Worm (Caenorhabditis elegans) whole organism, late embryonic: ENCODE results near the gene atg-3.

Experiments used
- C08G9.2 ChIP-seq: sonication (generic microtip); optimal IDR thresholded peaks from 2 replicates; lab custom pipeline; 2016; ENCODE audit warnings: mild to moderate bottlenecking, missing genetic modification characterization, moderate library complexity, missing compliant biosample characterization
- ahr-1 ChIP-seq: sonication (generic microtip); optimal IDR thresholded peaks from 2 replicates; lab custom pipeline; 2016; ENCODE audit warnings: missing genetic modification characterization, missing compliant biosample characterization
- ama-1 ChIP-seq: fragments of 150-350 bp; optimal IDR thresholded peaks from 2 replicates; lab custom pipeline; 2014
- ceh-19 ChIP-seq: fragments of 200-800 bp; sonication (Bioruptor generic); optimal IDR thresholded peaks from 2 replicates; lab custom pipeline; 2018; ENCODE audit warnings: mild to moderate bottlenecking, missing genetic modification characterization, missing compliant biosample characterization
- ceh-2 ChIP-seq: sonication (generic microtip); optimal IDR thresholded peaks from 2 replicates; lab custom pipeline; 2016; ENCODE audit warnings: missing genotype, missing genetic modification characterization, missing compliant biosample characterization
- ceh-22 ChIP-seq: sonication (generic microtip); optimal IDR thresholded peaks from 2 replicates; lab custom pipeline; 2017; ENCODE audit warnings: missing biosample characterization, missing genetic modification characterization
- ceh-30 ChIP-seq: fragments of 150-350 bp; optimal IDR thresholded peaks from 2 replicates; lab custom pipeline; 2014; ENCODE audit warnings: missing biosample characterization, missing genetic modification characterization
- ceh-31 ChIP-seq: sonication (generic microtip); optimal IDR thresholded peaks from 2 replicates; lab custom pipeline; 2016; ENCODE audit warnings: missing genetic modification characterization, missing compliant biosample characterization
- ceh-45 ChIP-seq: fragments of 200-800 bp; sonication (Bioruptor generic); IDR thresholded peaks from 2 replicates; pipeline ENCODE4 v1.3.6; 2022; ENCODE audit warnings: missing genetic modification reagents, missing genetic modification characterization, missing compliant biosample characterization
- ceh-48 ChIP-seq: sonication (generic microtip); optimal IDR thresholded peaks from 2 replicates; lab custom pipeline; 2016; ENCODE audit warnings: missing genetic modification characterization, inconsistent platforms, missing compliant biosample characterization
- ceh-6 ChIP-seq: fragments of 200-800 bp; sonication (Bioruptor generic); optimal IDR thresholded peaks from 2 replicates; lab custom pipeline; 2018; ENCODE audit warnings: mild to moderate bottlenecking, missing genetic modification characterization, missing compliant biosample characterization
- dmd-4 ChIP-seq: sonication (generic microtip); optimal IDR thresholded peaks from 2 replicates; lab custom pipeline; 2016; ENCODE audit warnings: borderline replicate concordance, missing genetic modification characterization, missing compliant biosample characterization
- dve-1 ChIP-seq: sonication (generic microtip); optimal IDR thresholded peaks from 2 replicates; lab custom pipeline; 2017; ENCODE audit warnings: antibody characterized with exemption, mild to moderate bottlenecking, missing genetic modification characterization, missing compliant biosample characterization
- elt-2 ChIP-seq: sonication (generic microtip); optimal IDR thresholded peaks from 2 replicates; lab custom pipeline; 2016; ENCODE audit warnings: missing genetic modification reagents, missing genetic modification characterization, missing compliant biosample characterization
- ets-4 ChIP-seq: sonication (generic microtip); optimal IDR thresholded peaks from 2 replicates; lab custom pipeline; 2016; ENCODE audit warnings: missing genetic modification characterization, missing compliant biosample characterization
- eyg-1 ChIP-seq: sonication (generic microtip); optimal IDR thresholded peaks from 2 replicates; lab custom pipeline; 2016; ENCODE audit warnings: missing genotype, missing genetic modification characterization, missing compliant biosample characterization
- fax-1 ChIP-seq: sonication (generic microtip); optimal IDR thresholded peaks from 2 replicates; lab custom pipeline; 2016; ENCODE audit warnings: missing genotype, missing genetic modification characterization, missing compliant biosample characterization
- fkh-10 ChIP-seq: fragments of 150-350 bp; optimal IDR thresholded peaks from 2 replicates; lab custom pipeline; 2014; ENCODE audit warnings: missing biosample characterization, missing genetic modification reagents, missing genetic modification characterization
- fkh-6 ChIP-seq: sonication (generic microtip); optimal IDR thresholded peaks from 2 replicates; lab custom pipeline; 2016; ENCODE audit warnings: missing genetic modification characterization, missing compliant biosample characterization
- hlh-13 ChIP-seq: fragments of 200-800 bp; sonication (Bioruptor generic); optimal IDR thresholded peaks from 2 replicates; lab custom pipeline; 2018; ENCODE audit warnings: mild to moderate bottlenecking, missing genetic modification characterization, missing compliant biosample characterization
- hlh-8 ChIP-seq: sonication (generic microtip); optimal IDR thresholded peaks from 2 replicates; lab custom pipeline; 2016; ENCODE audit warnings: missing genotype, missing genetic modification characterization, missing compliant biosample characterization
- lin-11 ChIP-seq: fragments of 200-800 bp; sonication (Bioruptor generic); optimal IDR thresholded peaks from 2 replicates; lab custom pipeline; 2018; ENCODE audit warnings: mild to moderate bottlenecking, missing genetic modification characterization, missing compliant biosample characterization
- mec-3 ChIP-seq: sonication (generic microtip); optimal IDR thresholded peaks from 2 replicates; lab custom pipeline; 2016; ENCODE audit warnings: borderline replicate concordance, missing genetic modification characterization, missing compliant biosample characterization
- nhr-11 ChIP-seq: fragments of 150-350 bp; optimal IDR thresholded peaks from 2 replicates; lab custom pipeline; 2014; ENCODE audit warnings: missing biosample characterization, missing genetic modification characterization
- npax-4 ChIP-seq: sonication (generic microtip); optimal IDR thresholded peaks from 2 replicates; lab custom pipeline; 2016; ENCODE audit warnings: missing genetic modification characterization, missing compliant biosample characterization
- pag-3 ChIP-seq: sonication (generic microtip); optimal IDR thresholded peaks from 2 replicates; lab custom pipeline; 2016; ENCODE audit warnings: missing compliant biosample characterization, missing genetic modification characterization, borderline replicate concordance
- pat-9 ChIP-seq: fragments of 200-800 bp; sonication (Bioruptor generic); optimal IDR thresholded peaks from 2 replicates; lab custom pipeline; 2018; ENCODE audit warnings: mild to moderate bottlenecking, missing genetic modification characterization, moderate library complexity, missing compliant biosample characterization
- pqm-1 ChIP-seq: sonication (generic microtip); optimal IDR thresholded peaks from 2 replicates; lab custom pipeline; 2016; ENCODE audit warnings: missing genetic modification characterization, missing compliant biosample characterization
- pros-1 ChIP-seq: fragments of 150-350 bp; optimal IDR thresholded peaks from 2 replicates; lab custom pipeline; 2014; ENCODE audit warnings: missing biosample characterization, missing genetic modification reagents, missing genetic modification characterization
- ref-2 ChIP-seq: sonication (generic microtip); optimal IDR thresholded peaks from 2 replicates; lab custom pipeline; 2016; ENCODE audit warnings: missing genetic modification characterization, missing compliant biosample characterization
- sdc-2 ChIP-seq: sonication (generic microtip); optimal IDR thresholded peaks from 2 replicates; lab custom pipeline; 2016; ENCODE audit warnings: missing genotype, missing genetic modification characterization, missing compliant biosample characterization
- tbx-7 ChIP-seq: sonication (generic microtip); optimal IDR thresholded peaks from 2 replicates; lab custom pipeline; 2016; ENCODE audit warnings: missing genotype, missing genetic modification characterization, missing compliant biosample characterization
- ttx-3 ChIP-seq: sonication (generic microtip); optimal IDR thresholded peaks from 2 replicates; lab custom pipeline; 2016; ENCODE audit warnings: missing genetic modification reagents, missing genetic modification characterization, missing compliant biosample characterization
- unc-3 ChIP-seq, 2 experiments: fragments of 200-800 bp in 1 of 2; sonication (Bioruptor generic) in 1 of 2; sonication (generic microtip) in 1 of 2; conservative IDR thresholded peaks in 1 of 2; optimal IDR thresholded peaks in 1 of 2; 2 replicates each; pipeline versions ENCODE4 v1.3.6 to Lab custom; 2016 to 2022; ENCODE audit warnings: missing compliant biosample characterization in 2 of 2, missing genetic modification characterization in 2 of 2, missing genetic modification reagents in 1 of 2
- unc-42 ChIP-seq: sonication (generic microtip); optimal IDR thresholded peaks from 2 replicates; lab custom pipeline; 2016; ENCODE audit warnings: missing genotype, missing genetic modification characterization, missing compliant biosample characterization
- unc-55 ChIP-seq: sonication (generic microtip); optimal IDR thresholded peaks from 2 replicates; lab custom pipeline; 2017; ENCODE audit warnings: missing biosample characterization, missing genetic modification reagents, missing genetic modification characterization
- ztf-16 ChIP-seq: sonication (generic microtip); optimal IDR thresholded peaks from 2 replicates; lab custom pipeline; 2017; ENCODE audit warnings: missing genetic modification characterization, missing compliant biosample characterization

atg-3 gene

ce11 chrIV:972811-973428 lies 37.4 kb upstream of the atg-3 start:
- TF ChIP-seq ceh-48 (peak; percentile 55), ttx-3 (tag; lab: Kevin White, UChicago) (no peak)

- no peak for TF ChIP-seq hlh-13 (GFP tag; lab: Kevin White, UChicago)
- TF ChIP-seq elt-2 (tag; lab: Kevin White, UChicago): peak; percentile 88
- no peak for TF ChIP-seq unc-42
- no peak for TF ChIP-seq fkh-10
- TF ChIP-seq eyg-1 (tag; lab: Kevin White, UChicago): no peak
- TF ChIP-seq ets-4 (tag; lab: Kevin White, UChicago): no peak
- TF ChIP-seq unc-3 (GFP tag; conservative IDR thresholded peaks at IDR 0.05; lab: Robert Waterston, UW): no peak
- no peak for TF ChIP-seq unc-3 (tag; optimal IDR thresholded peaks at IDR 0.05; lab: Kevin White, UChicago)
- TF ChIP-seq hlh-8 (tag; lab: Kevin White, UChicago): no peak
These were observed 33.9 kb upstream of the atg-3 start for ce11 chrIV:976372-976771.

ce11 chrIV:977793-978192 lies 32.5 kb upstream of the atg-3 start:
- TF ChIP-seq ceh-48: peak; percentile 60
- TF ChIP-seq, all 69 proteins: peak for 1; not testable (repeated sequence) for 68

ce11 chrIV:978309-978708 lies 32.0 kb upstream of the atg-3 start:
- TF ChIP-seq ceh-48: peak; percentile 79
- TF ChIP-seq, all 69 proteins: peak for 1; not testable (repeated sequence) for 68

ce11 chrIV:983558-983957 lies 26.8 kb upstream of the atg-3 start:
- TF ChIP-seq ceh-30 (tag; lab: Kevin White, UChicago) (no peak), ceh-22 (tag; lab: Kevin White, UChicago) (no peak), ceh-48 (peak; percentile 91)

ce11 chrIV:990352-990751 lies 20.0 kb upstream of the atg-3 start, which contains the start of gene egrh-2:
egrh-2 (minus strand) TSS chrIV:990452.
- TF ChIP-seq ceh-19 (no peak), hlh-13 (GFP tag; lab: Kevin White, UChicago) (no peak), fax-1 (tag; lab: Kevin White, UChicago) (no peak), ceh-2 (tag; lab: Kevin White, UChicago) (no peak), fkh-6 (tag; lab: Kevin White, UChicago) (no peak), ets-4 (tag; lab: Kevin White, UChicago) (no peak), sdc-2 (tag; lab: Kevin White, UChicago) (no peak), pag-3 (tag; lab: Kevin White, UChicago) (no peak), lin-11 (no peak), ahr-1 (no peak), pat-9 (no peak), ceh-31 (tag; lab: Kevin White, UChicago) (no peak), pros-1 (tag; lab: Kevin White, UChicago) (no peak), unc-55 (GFP tag; lab: Kevin White, UChicago) (no peak), dve-1 (tag; lab: Kevin White, UChicago) (no peak), pqm-1 (tag; lab: Kevin White, UChicago) (no peak), mec-3 (tag; lab: Kevin White, UChicago) (no peak), dmd-4 (no peak)

ce11 chrIV:991181-991642 lies 19.1 kb upstream of the atg-3 start:
- no peak for TF ChIP-seq ceh-30 (tag; lab: Kevin White, UChicago)
- TF ChIP-seq unc-42: no peak
- no peak for TF ChIP-seq ama-1 (lab: Kevin White, UChicago)
- no peak for TF ChIP-seq nhr-11 (tag; lab: Kevin White, UChicago)
- no peak for TF ChIP-seq npax-4
- TF ChIP-seq C08G9.2 (tag; lab: Kevin White, UChicago): no peak
- TF ChIP-seq pat-9: no peak
- TF ChIP-seq ceh-6 (GFP tag; lab: Kevin White, UChicago): no peak
- no peak for TF ChIP-seq tbx-7 (tag; lab: Kevin White, UChicago)
- no peak for TF ChIP-seq ceh-45 (GFP tag; lab: Robert Waterston, UW)
- TF ChIP-seq ztf-16 (tag; lab: Kevin White, UChicago): no peak
- TF ChIP-seq dve-1 (tag; lab: Kevin White, UChicago): no peak
- TF ChIP-seq ref-2 (tag; lab: Kevin White, UChicago): no peak
